Worm (Caenorhabditis elegans) whole organism, late embryonic: ENCODE data around the gene arid-1.

Source experiments
- C08G9.2 ChIP-seq: sonication (generic microtip); optimal IDR thresholded peaks from 2 replicates; lab custom pipeline; 2016; ENCODE audit warnings: mild to moderate bottlenecking, missing genetic modification characterization, moderate library complexity, missing compliant biosample characterization
- K09A11.1 ChIP-seq: sonication (generic microtip); optimal IDR thresholded peaks from 2 replicates; lab custom pipeline; 2017; ENCODE audit warnings: antibody characterized with exemption, mild to moderate bottlenecking, missing genetic modification characterization, missing compliant biosample characterization; ENCODE audit not compliant: insufficient read depth
- T23F11.4 ChIP-seq: fragments of 200-800 bp; sonication (Bioruptor generic); optimal IDR thresholded peaks from 2 replicates; lab custom pipeline; 2018; ENCODE audit warnings: mild to moderate bottlenecking, missing genetic modification characterization, missing compliant biosample characterization
- Y22D7AL.16 ChIP-seq: sonication (generic microtip); optimal IDR thresholded peaks from 2 replicates; lab custom pipeline; 2016; ENCODE audit warnings: missing genetic modification characterization, missing compliant biosample characterization
- ama-1 ChIP-seq: fragments of 150-350 bp; optimal IDR thresholded peaks from 2 replicates; lab custom pipeline; 2014
- che-1 ChIP-seq: sonication (generic microtip); optimal IDR thresholded peaks from 2 replicates; lab custom pipeline; 2016; ENCODE audit warnings: mild to moderate bottlenecking, missing genetic modification characterization, missing compliant biosample characterization
- dmd-4 ChIP-seq: sonication (generic microtip); optimal IDR thresholded peaks from 2 replicates; lab custom pipeline; 2016; ENCODE audit warnings: borderline replicate concordance, missing genetic modification characterization, missing compliant biosample characterization
- hlh-15 ChIP-seq: sonication (generic microtip); optimal IDR thresholded peaks from 2 replicates; lab custom pipeline; 2016; ENCODE audit warnings: missing genetic modification characterization, missing compliant biosample characterization
- nhr-11 ChIP-seq: fragments of 150-350 bp; optimal IDR thresholded peaks from 2 replicates; lab custom pipeline; 2014; ENCODE audit warnings: missing biosample characterization, missing genetic modification characterization
- nhr-232 ChIP-seq: sonication (generic microtip); optimal IDR thresholded peaks from 2 replicates; lab custom pipeline; 2016; ENCODE audit warnings: missing genetic modification characterization, missing compliant biosample characterization
- pha-2 ChIP-seq: sonication (generic microtip); optimal IDR thresholded peaks from 2 replicates; lab custom pipeline; 2017; ENCODE audit warnings: mild to moderate bottlenecking, missing genetic modification characterization, missing compliant biosample characterization
- tbx-2 ChIP-seq: sonication (generic microtip); optimal IDR thresholded peaks from 2 replicates; lab custom pipeline; 2016; ENCODE audit warnings: missing genetic modification characterization, missing compliant biosample characterization
- zip-5 ChIP-seq: sonication (generic microtip); optimal IDR thresholded peaks from 2 replicates; lab custom pipeline; 2016; ENCODE audit warnings: missing genetic modification characterization, missing compliant biosample characterization

ce11 chrV:246097-246496 is 60.1 kb downstream of the arid-1 start, which contains the start of gene kin-34:
- no peak for TF ChIP-seq nhr-232 (tag; lab: Kevin White, UChicago)
- no peak for TF ChIP-seq pha-2 (tag; lab: Kevin White, UChicago)
- no peak for TF ChIP-seq dmd-4 (tag; lab: Kevin White, UChicago)
- no peak for TF ChIP-seq ama-1 (lab: Kevin White, UChicago)
- no peak for TF ChIP-seq tbx-2 (tag; lab: Kevin White, UChicago)
- no peak for TF ChIP-seq C08G9.2 (tag; lab: Kevin White, UChicago)
- no peak for TF ChIP-seq che-1 (tag; lab: Kevin White, UChicago)
- TF ChIP-seq Y22D7AL.16 (tag; lab: Kevin White, UChicago) = no peak
- TF ChIP-seq zip-5 = no peak
- TF ChIP-seq nhr-11 = no peak
- TF ChIP-seq T23F11.4 (GFP tag; lab: Kevin White, UChicago) = no peak
- no peak for TF ChIP-seq hlh-15 (tag; lab: Kevin White, UChicago)
- no peak for TF ChIP-seq K09A11.1
